Fruit fly (Drosophila melanogaster) Kc167 (cell line): ENCODE results near the gene Nepl12.

Source experiments
- Myc ChIP-seq: fragments of >200 bp; optimal IDR thresholded peaks from 2 replicates; lab custom pipeline; 2017; ENCODE audit warnings: missing external identifiers
- Sin3A ChIP-seq: fragments of >200 bp; optimal IDR thresholded peaks from 2 replicates; lab custom pipeline; 2018; ENCODE audit warnings: missing external identifiers
- h ChIP-seq: fragments of >200 bp; optimal IDR thresholded peaks from 3 replicates; lab custom pipeline; 2018; ENCODE audit warnings: missing external identifiers
- insv ChIP-seq: fragments of >200 bp; optimal IDR thresholded peaks from 3 replicates; lab custom pipeline; 2018; ENCODE audit warnings: missing external identifiers
- psq ChIP-seq: fragments of >200 bp; optimal IDR thresholded peaks from 2 replicates; lab custom pipeline; 2017; ENCODE audit warnings: missing external identifiers
- ttk ChIP-seq: sonication (Bioruptor generic); optimal IDR thresholded peaks from 2 replicates; lab custom pipeline; 2017; ENCODE audit warnings: missing external identifiers

- TF ChIP-seq Myc (no peak), h (lab: Kevin White, UChicago) (no peak), insv (no peak), psq (lab: Kevin White, UChicago) (no peak), Sin3A (no peak), ttk (lab: Kevin White, UChicago) (no peak)
These were observed 34.9 kb downstream of the Nepl12 start for dm6 chr3R:9710228-9710627.
